Fruit fly (Drosophila melanogaster) whole organism, embryonic: Measurements from ENCODE around the gene CG34125.
A peak's percentile ranks its signal among the peaks of the same experiment; 100 is the strongest.

Source experiments
- B-H2 ChIP-seq: fragments of 200-800 bp; sonication (Bioruptor generic); optimal IDR thresholded peaks from 2 replicates; lab custom pipeline; 2018; ENCODE audit warnings: missing biosample characterization, mild to moderate bottlenecking, missing genetic modification characterization
- BtbVII ChIP-seq: fragments of 200-800 bp; sonication (Bioruptor generic); optimal IDR thresholded peaks from 3 replicates; lab custom pipeline; 2017; ENCODE audit warnings: missing biosample characterization, mild to moderate bottlenecking, missing genetic modification characterization
- CG14667 ChIP-seq: fragments of 200-800 bp; sonication (Bioruptor generic); IDR thresholded peaks from 2 replicates; pipeline ENCODE4 v1.3.6; 2022; ENCODE audit warnings: missing biosample characterization, missing genetic modification characterization
- CG15269 ChIP-seq: fragments of 200-800 bp; sonication (Bioruptor generic); optimal IDR thresholded peaks from 2 replicates; lab custom pipeline; 2018; ENCODE audit warnings: missing biosample characterization, mild to moderate bottlenecking, missing genetic modification characterization, moderate library complexity
- CG17385 ChIP-seq: fragments of 200-800 bp; sonication (Bioruptor generic); optimal IDR thresholded peaks from 3 replicates; lab custom pipeline; 2018; ENCODE audit warnings: missing biosample characterization, mild to moderate bottlenecking, missing genetic modification characterization
- CG1792 ChIP-seq: fragments of 200-800 bp; sonication (Bioruptor generic); optimal IDR thresholded peaks from 2 replicates; lab custom pipeline; 2016; ENCODE audit warnings: missing biosample characterization, missing genetic modification characterization
- CG18476 ChIP-seq: fragments of 200-800 bp; sonication (Bioruptor generic); optimal IDR thresholded peaks from 2 replicates; lab custom pipeline; 2016; ENCODE audit warnings: missing biosample characterization, mild to moderate bottlenecking, missing genetic modification characterization
- CG18599 ChIP-seq: fragments of 200-800 bp; sonication (Bioruptor generic); optimal IDR thresholded peaks from 3 replicates; lab custom pipeline; 2017; ENCODE audit warnings: missing biosample characterization, missing genetic modification characterization, mild to moderate bottlenecking, moderate library complexity, missing genetic modification reagents
- CG30431 ChIP-seq: fragments of 200-800 bp; sonication (Bioruptor generic); optimal IDR thresholded peaks from 2 replicates; lab custom pipeline; 2017; ENCODE audit warnings: missing biosample characterization, missing genetic modification characterization
- CG33557 ChIP-seq: fragments of 200-800 bp; sonication (Bioruptor generic); optimal IDR thresholded peaks from 2 replicates; lab custom pipeline; 2019; ENCODE audit warnings: missing biosample characterization, mild to moderate bottlenecking, missing genetic modification characterization, moderate library complexity
- CG34224 ChIP-seq: fragments of 200-800 bp; sonication (Bioruptor generic); IDR thresholded peaks from 3 replicates; pipeline ENCODE4 v1.3.6; 2022; ENCODE audit warnings: missing biosample characterization, missing genetic modification characterization; ENCODE audit not compliant: partially characterized antibody
- CG4424 ChIP-seq: fragments of 200-800 bp; sonication (Bioruptor generic); optimal IDR thresholded peaks from 3 replicates; lab custom pipeline; 2016; ENCODE audit warnings: missing biosample characterization, missing genetic modification characterization
- CG6791 ChIP-seq: fragments of 200-800 bp; sonication (Bioruptor generic); IDR thresholded peaks from 3 replicates; pipeline ENCODE4 v1.3.6; 2022; ENCODE audit warnings: missing biosample characterization, missing genetic modification characterization; ENCODE audit not compliant: partially characterized antibody
- CG7556 ChIP-seq: fragments of 200-800 bp; sonication (Bioruptor generic); optimal IDR thresholded peaks from 2 replicates; lab custom pipeline; 2017; ENCODE audit warnings: missing biosample characterization, mild to moderate bottlenecking, missing genetic modification characterization
- CG8359 ChIP-seq: fragments of 200-800 bp; sonication (Bioruptor generic); optimal IDR thresholded peaks from 2 replicates; lab custom pipeline; 2017; ENCODE audit warnings: missing biosample characterization, mild to moderate bottlenecking, missing genetic modification characterization, borderline replicate concordance
- CG9437 ChIP-seq: fragments of 200-800 bp; sonication (Bioruptor generic); optimal IDR thresholded peaks from 2 replicates; lab custom pipeline; 2018; ENCODE audit warnings: missing biosample characterization, mild to moderate bottlenecking, missing genetic modification characterization
- CG9727 ChIP-seq: fragments of 200-800 bp; sonication (Bioruptor generic); optimal IDR thresholded peaks from 3 replicates; lab custom pipeline; 2017; ENCODE audit warnings: missing biosample characterization, mild to moderate bottlenecking, missing genetic modification characterization
- D ChIP-seq, 2 experiments: fragments of 200-800 bp in 1 of 2; fragments of >200 bp in 1 of 2; sonication (Bioruptor generic) in 1 of 2; optimal IDR thresholded peaks; 2 replicates in 1 of 2; 3 replicates in 1 of 2; lab custom pipeline; 2017; ENCODE audit warnings: mild to moderate bottlenecking in 1 of 2, missing biosample characterization in 1 of 2, missing genetic modification characterization in 1 of 2, missing genetic modification reagents in 1 of 2
- Drgx ChIP-seq: fragments of 200-800 bp; sonication (Bioruptor generic); IDR thresholded peaks from 2 replicates; pipeline ENCODE4 v1.3.6; 2022; ENCODE audit warnings: missing biosample characterization, missing genetic modification characterization
- HmgD ChIP-seq: fragments of 200-800 bp; sonication (Bioruptor generic); optimal IDR thresholded peaks from 3 replicates; lab custom pipeline; 2016; ENCODE audit warnings: missing biosample characterization, missing genetic modification characterization
- Hr39 ChIP-seq: fragments of >200 bp; optimal IDR thresholded peaks from 2 replicates; lab custom pipeline; 2017
- Hr78 ChIP-seq, 2 experiments: fragments of 200-800 bp in 1 of 2; fragments of >200 bp in 1 of 2; sonication (Bioruptor generic) in 1 of 2; optimal IDR thresholded peaks; 2 replicates each; lab custom pipeline; 2017 to 2019; ENCODE audit warnings: missing biosample characterization in 2 of 2, missing genetic modification characterization in 2 of 2, mild to moderate bottlenecking in 1 of 2, moderate library complexity in 1 of 2
- Lim3 ChIP-seq: fragments of 200-800 bp; sonication (Bioruptor generic); IDR thresholded peaks from 2 replicates; pipeline ENCODE4 v1.3.6; 2022; ENCODE audit warnings: missing biosample characterization, missing genetic modification characterization
- Sox102F ChIP-seq: fragments of 200-800 bp; sonication (Bioruptor generic); optimal IDR thresholded peaks from 2 replicates; lab custom pipeline; 2018; ENCODE audit warnings: missing biosample characterization, mild to moderate bottlenecking, missing genetic modification characterization, moderate library complexity
- Ssrp ChIP-seq: fragments of 200-800 bp; sonication (Bioruptor generic); optimal IDR thresholded peaks from 2 replicates; lab custom pipeline; 2018; ENCODE audit warnings: missing biosample characterization, mild to moderate bottlenecking, missing genetic modification characterization, moderate library complexity
- Xbp1 ChIP-seq: fragments of 200-800 bp; sonication (Bioruptor generic); optimal IDR thresholded peaks from 3 replicates; lab custom pipeline; 2016; ENCODE audit warnings: missing biosample characterization, mild to moderate bottlenecking, missing genetic modification characterization
- ap ChIP-seq: fragments of 200-800 bp; sonication (Bioruptor generic); IDR thresholded peaks from 2 replicates; pipeline ENCODE4 v1.3.6; 2022; ENCODE audit warnings: missing biosample characterization, missing genetic modification characterization
- ara ChIP-seq: fragments of 200-800 bp; sonication (Bioruptor generic); IDR thresholded peaks from 2 replicates; pipeline ENCODE4 v1.3.6; 2022; ENCODE audit warnings: missing biosample characterization, missing genetic modification characterization
- bcd ChIP-seq: fragments of 200-800 bp; sonication (Bioruptor generic); optimal IDR thresholded peaks from 2 replicates; lab custom pipeline; 2017; ENCODE audit warnings: missing biosample characterization, mild to moderate bottlenecking, missing genetic modification characterization
- bsh ChIP-seq, 2 experiments: fragments of 200-800 bp; sonication (Bioruptor generic); optimal IDR thresholded peaks; 2 replicates each; lab custom pipeline; 2017 to 2018; ENCODE audit warnings: mild to moderate bottlenecking in 2 of 2, missing biosample characterization in 2 of 2, missing genetic modification characterization in 2 of 2, moderate library complexity in 1 of 2
- cas ChIP-seq: fragments of 200-800 bp; sonication (Bioruptor generic); IDR thresholded peaks from 2 replicates; pipeline ENCODE4 v1.3.6; 2022; ENCODE audit warnings: missing biosample characterization, missing genetic modification characterization
- ci ChIP-seq: fragments of 200-800 bp; sonication (Bioruptor generic); IDR thresholded peaks from 3 replicates; pipeline ENCODE4 v1.3.6; 2022; ENCODE audit warnings: missing biosample characterization, missing genetic modification characterization
- croc ChIP-seq: fragments of 200-800 bp; sonication (Bioruptor generic); conservative IDR thresholded peaks from 3 replicates; pipeline ENCODE4 v1.3.6; 2022; ENCODE audit warnings: missing biosample characterization, missing genetic modification characterization
- dimm ChIP-seq: fragments of 200-800 bp; sonication (Bioruptor generic); IDR thresholded peaks from 2 replicates; pipeline ENCODE4 v1.3.6; 2022; ENCODE audit warnings: missing biosample characterization, missing genetic modification characterization
- dmrt11E ChIP-seq: fragments of 200-800 bp; sonication (Bioruptor generic); optimal IDR thresholded peaks from 3 replicates; lab custom pipeline; 2018; ENCODE audit warnings: missing biosample characterization, mild to moderate bottlenecking, missing genetic modification characterization, moderate library complexity
- dysf ChIP-seq: fragments of 200-800 bp; sonication (Bioruptor generic); IDR thresholded peaks from 3 replicates; pipeline ENCODE4 v1.3.6; 2022; ENCODE audit warnings: missing biosample characterization, missing genetic modification characterization
- fd3F ChIP-seq: fragments of 200-800 bp; sonication (Bioruptor generic); optimal IDR thresholded peaks from 2 replicates; lab custom pipeline; 2018; ENCODE audit warnings: missing biosample characterization, mild to moderate bottlenecking, missing genetic modification characterization, moderate library complexity
- ftz-f1 ChIP-seq: fragments of 200-800 bp; sonication (Bioruptor generic); optimal IDR thresholded peaks from 2 replicates; lab custom pipeline; 2016; ENCODE audit warnings: missing biosample characterization, missing genetic modification characterization
- grau ChIP-seq: fragments of 200-800 bp; optimal IDR thresholded peaks from 3 replicates; lab custom pipeline; 2019; ENCODE audit warnings: missing biosample characterization, mild to moderate bottlenecking, missing genetic modification characterization, moderate library complexity
- gsb-n ChIP-seq: fragments of 200-800 bp; sonication (Bioruptor generic); optimal IDR thresholded peaks from 3 replicates; lab custom pipeline; 2018; ENCODE audit warnings: missing biosample characterization, mild to moderate bottlenecking, missing genetic modification characterization
- lmd ChIP-seq: fragments of 200-800 bp; sonication (Bioruptor generic); IDR thresholded peaks from 2 replicates; pipeline ENCODE4 v1.3.6; 2022; ENCODE audit warnings: missing biosample characterization, missing genetic modification characterization
- pb ChIP-seq: fragments of 200-800 bp; sonication (Bioruptor generic); optimal IDR thresholded peaks from 3 replicates; lab custom pipeline; 2016; ENCODE audit warnings: missing biosample characterization, missing genetic modification characterization
- peb ChIP-seq: fragments of 200-800 bp; sonication (Bioruptor generic); IDR thresholded peaks from 2 replicates; pipeline ENCODE4 v1.3.6; 2022; ENCODE audit warnings: missing biosample characterization, missing genetic modification characterization
- phol ChIP-seq: fragments of 200-800 bp; sonication (Bioruptor generic); optimal IDR thresholded peaks from 3 replicates; lab custom pipeline; 2018; ENCODE audit warnings: missing biosample characterization, mild to moderate bottlenecking, missing genetic modification characterization, moderate library complexity
- pzg ChIP-seq: fragments of 200-800 bp; sonication (Bioruptor generic); optimal IDR thresholded peaks from 3 replicates; lab custom pipeline; 2018; ENCODE audit warnings: missing biosample characterization, mild to moderate bottlenecking, missing genetic modification characterization, moderate library complexity
- ranshi ChIP-seq: fragments of 200-800 bp; sonication (Bioruptor generic); IDR thresholded peaks from 2 replicates; pipeline ENCODE4 v1.3.6; 2022; ENCODE audit warnings: missing biosample characterization, missing genetic modification characterization
- seq ChIP-seq: fragments of 200-800 bp; sonication (Bioruptor generic); IDR thresholded peaks from 2 replicates; pipeline ENCODE4 v1.3.6; 2022; ENCODE audit warnings: missing biosample characterization, missing genetic modification characterization
- sim ChIP-seq: fragments of 200-800 bp; sonication (Bioruptor generic); IDR thresholded peaks from 2 replicates; pipeline ENCODE4 v1.3.6; 2022; ENCODE audit warnings: missing biosample characterization, missing genetic modification characterization
- vvl ChIP-seq: fragments of 200-800 bp; sonication (Bioruptor generic); IDR thresholded peaks from 2 replicates; pipeline ENCODE4 v1.3.6; 2022; ENCODE audit warnings: missing biosample characterization, missing genetic modification characterization
- wor ChIP-seq: fragments of 200-800 bp; sonication (Bioruptor generic); IDR thresholded peaks from 2 replicates; pipeline ENCODE4 v1.3.6; 2022; ENCODE audit warnings: missing biosample characterization, missing genetic modification characterization

CG34125 gene

DNA sequence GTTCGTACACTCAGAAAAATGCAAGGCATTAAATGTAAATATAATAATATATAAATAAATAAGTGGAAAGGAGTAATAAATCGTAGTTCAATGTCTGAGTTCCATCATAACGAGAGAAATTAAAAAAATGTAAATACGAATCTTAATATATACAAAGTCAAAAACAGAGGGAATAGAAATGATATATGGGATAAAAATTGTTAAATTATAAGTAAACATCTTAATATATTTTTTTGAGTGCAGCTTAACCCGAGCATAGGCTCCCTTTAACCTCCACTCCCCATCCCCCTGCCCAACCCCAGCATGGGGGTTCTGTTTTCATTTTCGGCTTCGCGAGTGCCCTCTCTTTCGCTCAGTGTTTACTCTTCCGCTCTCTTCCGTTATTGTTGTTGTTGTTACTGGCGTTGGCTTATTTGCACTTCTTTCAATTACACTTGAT, 49.7 kb upstream of the CG34125 start (continued):
- TF ChIP-seq pzg (GFP tag; lab: Kevin White, UChicago) (no peak), Hr39 (no peak), CG7556 (peak; percentile 40), dmrt11E (tag; lab: Kevin White, UChicago) (peak; percentile 38), gsb-n (tag; lab: Kevin White, UChicago) (peak; percentile 6), lmd (GFP tag; lab: Robert Waterston, UW) (peak; percentile 37), Ssrp (peak; percentile 17), BtbVII (GFP tag; lab: Kevin White, UChicago) (peak; percentile 30), Drgx (peak; percentile 22; the same call in 1 of the 2 replicates), CG9437 (GFP tag; lab: Kevin White, UChicago) (no peak), CG9727 (peak; percentile 39), peb (no peak), CG15269 (peak; percentile 7), CG4424 (peak; percentile 5), dimm (GFP tag; lab: Robert Waterston, UW) (no peak), croc (GFP tag; lab: Robert Waterston, UW) (peak; percentile 46; the same call in 2 of the 3 replicates), Sox102F (GFP tag; lab: Kevin White, UChicago) (peak; percentile 39), CG6791 (GFP tag; lab: Robert Waterston, UW) (no peak), wor (GFP tag; lab: Robert Waterston, UW) (peak; percentile 33; the same call in 1 of the 2 replicates), phol (tag; lab: Kevin White, UChicago) (peak; percentile 61), seq (no peak), cas (no peak), dysf (GFP tag; lab: Robert Waterston, UW) (peak; percentile 36; the same call in 1 of the 3 replicates), fd3F (GFP tag; lab: Kevin White, UChicago) (no peak), CG30431 (peak; percentile 11), ci (0 out of 3 replicates have a peak, but pooled peaks have one; percentile 40), grau (peak; percentile 23), CG8359 (peak; percentile 7), CG33557 (GFP tag; lab: Kevin White, UChicago) (no peak), CG34224 (GFP tag; lab: Robert Waterston, UW) (no peak), CG18476 (no peak), CG1792 (GFP tag; lab: Kevin White, UChicago) (no peak), Hr78 (GFP tag; optimal IDR thresholded peaks at IDR 0.05; lab: Kevin White, UChicago) (peak in 1 of 2 experiments; percentile 90), ap (GFP tag; lab: Robert Waterston, UW) (no peak)
- TF ChIP-seq, all 482 proteins: peak for 83

DNA sequence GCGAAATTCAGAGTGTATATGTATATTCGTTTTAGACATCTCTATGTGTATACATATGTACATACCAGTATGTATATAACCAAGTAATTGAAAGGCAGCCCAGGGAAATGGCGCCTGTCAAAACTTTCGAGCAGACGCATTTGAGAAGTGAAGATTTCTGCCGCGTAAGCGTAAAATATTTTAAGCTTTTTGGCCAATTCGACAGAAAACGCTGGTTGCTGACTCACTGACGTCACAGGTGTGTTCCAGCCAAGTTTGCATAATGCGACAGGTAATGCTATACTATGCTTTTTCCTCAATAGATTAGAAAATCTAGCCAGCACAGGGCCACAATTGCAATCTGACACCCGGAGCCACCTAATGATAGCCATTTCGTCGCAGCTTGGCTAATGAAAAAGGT, 48.7 kb upstream of the CG34125 start:
- TF ChIP-seq bsh (GFP tag; optimal IDR thresholded peaks at IDR 0.05; lab: Kevin White, UChicago) (no peak), HmgD (GFP tag; lab: Kevin White, UChicago) (no peak)

dm6 chr2L:4928340-4928739, 37.1 kb upstream of the CG34125 start:
- TF ChIP-seq Drgx (0 out of 2 replicates have a peak, but pooled peaks have one; percentile 22), bcd (GFP tag; lab: Kevin White, UChicago) (no peak), ranshi (GFP tag; lab: Robert Waterston, UW) (no peak), CG14667 (no peak), CG18599 (peak; percentile 73), D (optimal IDR thresholded peaks at IDR 0.05; lab: Kevin White, UChicago) (no peak), D (GFP tag; optimal IDR thresholded peaks at IDR 0.05; lab: Kevin White, UChicago) (no peak), vvl (GFP tag; lab: Robert Waterston, UW) (no peak), ara (no peak), B-H2 (GFP tag; lab: Kevin White, UChicago) (peak; percentile 67), pb (GFP tag; lab: Kevin White, UChicago) (no peak), sim (0 out of 2 replicates have a peak, but pooled peaks have one; percentile 25), ftz-f1 (GFP tag; lab: Kevin White, UChicago) (no peak), Lim3 (GFP tag; lab: Robert Waterston, UW) (no peak), Xbp1 (GFP tag; lab: Kevin White, UChicago) (no peak), CG17385 (peak; percentile 17)
